Fruit fly (Drosophila melanogaster): ENCODE measurements around the gene phu.

The phu gene

DNA sequence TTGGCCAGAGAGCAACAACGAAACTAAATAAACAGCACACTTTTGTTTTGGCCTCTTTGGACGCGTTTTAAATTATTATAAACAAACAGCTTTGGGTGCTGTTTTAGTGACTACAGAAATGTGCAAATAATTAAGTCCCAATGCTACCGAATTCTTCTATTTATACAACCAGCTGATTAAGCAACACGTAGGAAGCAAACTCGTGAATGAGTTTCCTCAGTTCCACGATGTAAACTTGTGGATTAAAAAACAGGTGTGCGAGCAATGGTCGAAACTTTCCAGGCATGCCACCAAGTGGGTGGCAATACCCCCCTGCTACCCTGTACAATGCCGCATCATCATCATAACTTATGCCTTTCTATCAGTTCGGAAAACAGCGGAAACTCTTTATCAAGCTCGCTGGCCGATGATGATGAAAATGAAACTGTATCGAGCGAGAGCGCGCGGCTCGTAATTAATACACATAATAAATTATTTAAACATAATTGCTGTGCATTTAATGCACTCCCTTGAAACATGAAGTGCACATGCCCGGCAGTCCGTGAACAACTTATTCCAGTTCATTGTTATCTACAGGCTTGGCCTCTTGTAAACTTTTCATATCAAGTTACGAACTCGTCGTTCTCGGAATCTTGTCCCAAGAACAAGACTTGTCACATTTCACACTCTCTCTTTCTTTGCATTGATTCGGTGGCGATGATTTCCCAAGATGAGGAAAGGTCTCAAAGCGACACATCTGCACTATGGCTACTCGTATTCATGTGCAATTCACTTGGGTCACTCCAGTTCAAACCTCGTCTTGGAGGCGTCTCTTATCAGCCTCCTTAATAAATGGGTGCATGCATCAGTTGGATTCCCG lies 5.8 kb downstream of the phu start (continued):
- TF ChIP-seq stc (GFP tag; IDR thresholded peaks at IDR 0.05): 0 out of 2 replicates have a peak, but pooled peaks have one; percentile 24
- no peak for TF ChIP-seq CG10462 (GFP tag; optimal IDR thresholded peaks at IDR 0.05)
- no peak for TF ChIP-seq Usf (GFP tag; optimal IDR thresholded peaks at IDR 0.05)
- peak; percentile 8 for TF ChIP-seq bab2 (GFP tag; optimal IDR thresholded peaks at IDR 0.05)
- TF ChIP-seq Stat92E (GFP tag; optimal IDR thresholded peaks at IDR 0.05): peak in 1 of 3 experiments; percentile 62
- peak; percentile 70 for TF ChIP-seq pros (GFP tag; optimal IDR thresholded peaks at IDR 0.05)
- TF ChIP-seq CG15514 (GFP tag; optimal IDR thresholded peaks at IDR 0.05): peak; percentile 24
- TF ChIP-seq gt (GFP tag; IDR thresholded peaks at IDR 0.05): no peak
- TF ChIP-seq Dbx (GFP tag; IDR thresholded peaks at IDR 0.05): peak; percentile 21; the same call in 1 of the 3 replicates
- TF ChIP-seq cwo (GFP tag; optimal IDR thresholded peaks at IDR 0.05): peak; percentile 34
- no peak for TF ChIP-seq CG10366 (GFP tag; IDR thresholded peaks at IDR 0.05)
- TF ChIP-seq CG32767 (GFP tag; IDR thresholded peaks at IDR 0.05): no peak
- TF ChIP-seq CG16779 (GFP tag; IDR thresholded peaks at IDR 0.05): 0 out of 2 replicates have a peak, but pooled peaks have one; percentile 55
- TF ChIP-seq Jarid2 (GFP tag; optimal IDR thresholded peaks at IDR 0.05): no peak
- TF ChIP-seq Bgb (GFP tag; IDR thresholded peaks at IDR 0.05; ENCODE audit: partially characterized antibody): no peak
- 0 out of 2 replicates have a peak, but pooled peaks have one; percentile 15 for TF ChIP-seq CG14441 (GFP tag; IDR thresholded peaks at IDR 0.05)
- no peak for TF ChIP-seq CG8388 (GFP tag; optimal IDR thresholded peaks at IDR 0.05)
- TF ChIP-seq bcd (GFP tag; optimal IDR thresholded peaks at IDR 0.05): no peak
- no peak for TF ChIP-seq insv (GFP tag; optimal IDR thresholded peaks at IDR 0.05)

DNA sequence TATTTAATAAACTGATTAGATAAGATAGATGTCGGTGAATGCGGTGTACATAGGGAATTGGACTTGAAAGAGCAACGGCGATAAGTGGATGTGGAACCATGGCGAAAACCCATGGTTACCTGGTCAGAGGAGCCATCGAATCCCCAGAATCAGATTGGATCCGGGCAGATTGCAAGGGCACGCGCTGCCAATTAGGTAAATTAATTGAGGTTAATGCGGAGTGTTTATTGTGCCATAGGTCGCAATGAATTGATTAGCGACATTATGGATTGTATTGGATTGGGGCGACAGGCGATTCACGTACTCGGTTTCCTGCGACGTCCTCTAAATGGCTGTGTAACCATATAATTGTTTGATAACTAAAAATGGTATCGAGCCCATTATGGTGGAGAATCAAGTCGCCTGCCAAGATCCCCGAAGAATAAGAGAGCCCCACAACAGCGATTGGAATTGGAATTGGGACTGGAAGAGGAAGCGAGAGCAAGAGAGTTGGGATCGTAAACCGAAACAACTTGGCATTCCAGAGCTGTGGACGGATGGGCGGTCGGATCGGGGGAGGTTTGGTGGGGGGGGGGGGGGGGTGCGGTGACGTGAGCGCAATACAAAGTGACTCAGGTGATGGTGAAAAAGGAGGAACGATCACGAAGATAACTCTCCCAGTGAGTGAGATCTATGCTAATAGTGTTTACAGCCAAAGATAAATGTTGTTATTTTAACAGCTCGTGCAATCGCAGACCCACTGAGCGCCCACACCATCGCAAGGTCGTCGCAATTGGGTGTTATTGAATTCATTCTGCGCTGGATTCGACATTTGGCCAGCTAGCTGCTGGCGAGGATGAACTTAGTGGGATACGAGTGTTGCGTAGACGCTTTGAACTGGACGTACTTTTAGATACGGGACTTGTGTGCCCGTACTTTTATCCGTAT lies 7.2 kb downstream of the phu start:
- TF ChIP-seq fd3F (GFP tag; optimal IDR thresholded peaks at IDR 0.05) (no peak), HLHmδ (GFP tag; optimal IDR thresholded peaks at IDR 0.05) (peak; percentile 0), cad (GFP tag; optimal IDR thresholded peaks at IDR 0.05) (no peak), CG31224 (GFP tag; IDR thresholded peaks at IDR 0.05) (peak; percentile 26; the same call in 1 of the 2 replicates), CG16813 (GFP tag; IDR thresholded peaks at IDR 0.05; ENCODE audit: partially characterized antibody) (no peak), cg (GFP tag; optimal IDR thresholded peaks at IDR 0.05) (no peak), ssp (GFP tag; IDR thresholded peaks at IDR 0.05) (no peak), lilli (GFP tag; optimal IDR thresholded peaks at IDR 0.05) (no peak), CG7839 (tag; optimal IDR thresholded peaks at IDR 0.05) (no peak), dysf (GFP tag; IDR thresholded peaks at IDR 0.05) (no peak), Doc3 (GFP tag; IDR thresholded peaks at IDR 0.05; ENCODE audit: partially characterized antibody) (no peak), pros (GFP tag; optimal IDR thresholded peaks at IDR 0.05) (no peak), CG6791 (GFP tag; IDR thresholded peaks at IDR 0.05; ENCODE audit: partially characterized antibody) (no peak), CTCF (GFP tag; optimal IDR thresholded peaks at IDR 0.05) (no peak), ci (GFP tag; IDR thresholded peaks at IDR 0.05) (0 out of 3 replicates have a peak, but pooled peaks have one; percentile 22), Elba2 (GFP tag; optimal IDR thresholded peaks at IDR 0.05) (no peak), salm (tag; optimal IDR thresholded peaks at IDR 0.05) (no peak), lbe (GFP tag; optimal IDR thresholded peaks at IDR 0.05) (no peak), jigr1 (GFP tag; IDR thresholded peaks at IDR 0.05) (no peak), Myb (GFP tag; optimal IDR thresholded peaks at IDR 0.05) (no peak), lab (GFP tag; optimal IDR thresholded peaks at IDR 0.05) (no peak), zf30C (GFP tag; optimal IDR thresholded peaks at IDR 0.05) (no peak), nmo (GFP tag; optimal IDR thresholded peaks at IDR 0.05) (no peak), NC2α (GFP tag; optimal IDR thresholded peaks at IDR 0.05) (no peak), CG11456 (GFP tag; IDR thresholded peaks at IDR 0.05) (no peak), Atf6 (GFP tag; IDR thresholded peaks at IDR 0.05) (no peak), Ssrp (tag; optimal IDR thresholded peaks at IDR 0.05) (no peak), CG16815 (GFP tag; optimal IDR thresholded peaks at IDR 0.05) (no peak)
